Worm (Caenorhabditis elegans): ENCODE measurements around the gene sdz-35.
"Not testable (repeated sequence)": the region's sequence is repeated elsewhere in the genome, so short reads cannot be mapped to it uniquely, and the experiment has no call there.

sdz-35 gene

DNA sequence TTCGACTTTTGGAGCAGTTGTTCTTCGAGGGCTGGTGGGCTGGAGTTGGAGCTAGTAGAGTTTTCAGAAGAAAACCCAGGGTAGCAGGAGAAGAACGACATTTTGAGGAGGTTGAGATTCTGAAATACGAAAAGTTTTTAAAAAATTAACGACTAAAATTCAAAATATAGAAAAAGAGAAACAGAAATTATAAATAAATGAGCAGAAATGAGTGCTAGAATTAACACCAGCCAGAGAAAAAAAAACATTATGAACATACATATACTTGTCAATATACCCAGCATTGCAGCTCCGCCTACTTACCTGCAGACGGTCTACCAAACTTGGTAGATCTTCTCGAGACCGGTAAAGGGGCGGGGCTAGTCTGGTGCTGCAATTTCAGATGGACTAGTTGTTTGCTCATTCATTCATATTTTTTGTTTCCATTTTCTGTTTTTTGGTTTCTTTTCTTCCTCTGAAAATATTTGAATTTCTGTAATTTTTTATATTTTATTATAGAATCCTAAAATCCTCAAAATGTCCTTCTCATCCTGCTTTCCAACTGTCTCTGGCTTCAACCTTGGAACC, 2.1 kb downstream of the sdz-35 start, which contains the start of the genes ZC239.20 and ZC239.21:
TSS of gene ZC239.20 (minus strand) at position 101 of the 567 bp plus-strand sequence.
TSS of gene ZC239.21 (plus strand) at position 517 of the 567 bp plus-strand sequence.
- TF ChIP-seq nhr-19 (GFP tag; conservative IDR thresholded peaks at IDR 0.05) = no peak
- TF ChIP-seq efl-1 (optimal IDR thresholded peaks at IDR 0.05) = no peak
- no peak for TF ChIP-seq efl-1 (GFP tag; optimal IDR thresholded peaks at IDR 0.05 in 1 of 2)
- TF ChIP-seq lin-35 (GFP tag; optimal IDR thresholded peaks at IDR 0.05) = no peak
- TF ChIP-seq ztf-4 (tag; optimal IDR thresholded peaks at IDR 0.05) = no peak
- TF ChIP-seq pax-3 (tag; optimal IDR thresholded peaks at IDR 0.05) = no peak
- TF ChIP-seq zip-4 (GFP tag; optimal IDR thresholded peaks at IDR 0.05) = no peak

DNA sequence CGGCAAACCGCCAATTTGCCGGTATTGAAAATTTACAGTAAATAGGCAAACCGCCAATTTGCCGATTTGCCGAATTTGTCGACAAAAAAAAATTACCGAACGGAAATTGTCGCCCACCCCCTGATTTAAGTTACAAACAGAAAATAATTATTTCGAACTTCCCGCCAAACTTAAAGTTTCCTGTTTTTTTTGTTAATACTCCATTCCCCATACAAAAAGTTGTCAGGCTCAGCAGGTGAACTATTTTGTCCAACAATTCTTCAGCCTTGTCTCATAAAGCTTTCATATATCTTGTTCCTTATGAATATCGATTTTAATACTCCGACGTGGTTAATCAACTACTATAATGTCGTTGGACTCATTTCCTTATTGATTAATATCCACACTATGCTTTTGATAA, 5.2 kb downstream of the sdz-35 start, which contains the start of gene sri-50:
TSS of gene sri-50 (plus strand) at position 301 of the 400 bp plus-strand sequence.
- TF ChIP-seq grh-1 (GFP tag; IDR thresholded peaks at IDR 0.05) (no peak), sptf-1 (tag; optimal IDR thresholded peaks at IDR 0.05) (no peak)

DNA sequence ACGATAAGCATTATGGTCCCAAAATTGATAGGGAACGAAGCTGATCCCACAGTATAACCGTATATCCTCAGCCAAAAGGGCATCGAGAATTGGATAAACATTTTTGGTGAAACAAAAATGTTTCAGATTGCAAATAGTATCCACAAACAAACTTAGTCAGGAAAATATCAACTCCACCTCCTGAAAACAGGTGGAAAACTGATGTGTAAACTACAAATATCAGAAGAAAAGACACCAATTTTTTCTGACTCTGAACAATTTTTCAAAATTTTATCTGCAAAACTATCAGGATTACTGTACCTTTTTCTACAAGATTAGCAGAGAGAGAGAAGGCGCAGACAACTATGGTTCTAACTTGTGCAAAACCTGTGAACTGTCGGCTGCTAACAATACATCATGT, 6.1 kb downstream of the sdz-35 start, which contains the start of gene sri-53:
TSS of gene sri-53 (minus strand) at position 101 of the 400 bp plus-strand sequence.
- TF ChIP-seq snu-23 (GFP tag; optimal IDR thresholded peaks at IDR 0.05) = no peak
- TF ChIP-seq ceh-8 (GFP tag; optimal IDR thresholded peaks at IDR 0.05) = no peak
- no peak for TF ChIP-seq lin-39 (tag; optimal IDR thresholded peaks at IDR 0.05)

DNA sequence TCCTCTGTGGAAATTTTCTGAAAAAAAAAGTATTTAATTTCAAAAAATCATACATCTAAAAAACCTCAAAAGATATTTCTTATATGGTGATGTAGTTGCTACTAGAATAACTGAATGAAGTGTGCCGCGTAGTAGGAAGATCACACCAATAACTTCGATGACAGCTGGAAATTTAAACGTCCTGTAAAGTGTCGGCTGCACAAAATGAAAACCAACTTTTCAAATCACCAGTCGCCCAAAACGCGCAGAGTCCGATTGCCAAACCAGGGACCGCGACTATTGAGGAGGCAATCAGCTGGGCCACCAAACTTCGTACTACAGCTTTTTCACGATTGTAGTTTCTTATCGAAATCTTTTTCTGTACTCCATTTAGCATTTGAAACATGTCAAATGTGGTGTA, 7.3 kb downstream of the sdz-35 start, which contains the start of gene sri-48:
TSS of gene sri-48 (minus strand) at position 101 of the 400 bp plus-strand sequence.
- TF ChIP-seq pag-3 (tag; optimal IDR thresholded peaks at IDR 0.05; ENCODE audit: borderline replicate concordance, insufficient read depth); lin-15B (tag; optimal IDR thresholded peaks at IDR 0.05); elt-3 (tag; optimal IDR thresholded peaks at IDR 0.05): not testable (repeated sequence)

DNA sequence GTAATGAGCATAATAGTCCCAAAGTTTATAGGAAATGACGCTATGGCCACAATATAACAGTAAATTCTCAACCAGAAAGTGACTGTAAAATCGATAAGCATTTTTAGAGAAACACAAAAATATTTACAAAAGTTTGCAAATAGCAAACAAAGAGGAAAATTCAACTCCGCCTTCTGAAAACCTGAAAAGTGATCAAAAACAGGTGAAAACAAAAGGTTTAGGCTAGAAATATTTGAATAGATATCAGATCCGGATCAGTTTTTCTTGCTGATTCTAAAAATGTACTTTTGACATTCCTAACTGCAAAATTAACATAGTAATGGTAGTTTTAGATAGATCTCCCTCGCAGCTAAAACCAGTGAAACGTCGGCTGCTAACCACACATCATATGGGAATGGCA, 9.6 kb downstream of the sdz-35 start, which contains the start of gene sri-51:
TSS of gene sri-51 (minus strand) at position 101 of the 400 bp plus-strand sequence.
- no peak for TF ChIP-seq tbx-2 (tag; optimal IDR thresholded peaks at IDR 0.05)
- TF ChIP-seq C16A3.4 (tag; optimal IDR thresholded peaks at IDR 0.05) = no peak
- TF ChIP-seq egl-13 (tag; optimal IDR thresholded peaks at IDR 0.05) = no peak
- TF ChIP-seq pax-3 (tag; optimal IDR thresholded peaks at IDR 0.05) = no peak
- TF ChIP-seq ceh-8 (GFP tag; optimal IDR thresholded peaks at IDR 0.05) = no peak
- TF ChIP-seq aly-2 (tag; optimal IDR thresholded peaks at IDR 0.05) = no peak
- no peak for TF ChIP-seq elt-3 (tag; optimal IDR thresholded peaks at IDR 0.05)
- no peak for TF ChIP-seq C34B4.2 (tag; optimal IDR thresholded peaks at IDR 0.05)
- no peak for TF ChIP-seq isw-1 (GFP tag; IDR thresholded peaks at IDR 0.05)
- TF ChIP-seq nhr-71 (tag; optimal IDR thresholded peaks at IDR 0.05) = no peak
- no peak for TF ChIP-seq ceh-88 (GFP tag; IDR thresholded peaks at IDR 0.05)
- no peak for TF ChIP-seq ceh-90 (tag; optimal IDR thresholded peaks at IDR 0.05)
- TF ChIP-seq aha-1 (tag; optimal IDR thresholded peaks at IDR 0.05) = no peak
- no peak for TF ChIP-seq ets-5 (GFP tag; IDR thresholded peaks at IDR 0.05)
- TF ChIP-seq dpl-1 (GFP tag; optimal IDR thresholded peaks at IDR 0.05) = no peak
- no peak for TF ChIP-seq ama-1 (optimal IDR thresholded peaks at IDR 0.05)

DNA sequence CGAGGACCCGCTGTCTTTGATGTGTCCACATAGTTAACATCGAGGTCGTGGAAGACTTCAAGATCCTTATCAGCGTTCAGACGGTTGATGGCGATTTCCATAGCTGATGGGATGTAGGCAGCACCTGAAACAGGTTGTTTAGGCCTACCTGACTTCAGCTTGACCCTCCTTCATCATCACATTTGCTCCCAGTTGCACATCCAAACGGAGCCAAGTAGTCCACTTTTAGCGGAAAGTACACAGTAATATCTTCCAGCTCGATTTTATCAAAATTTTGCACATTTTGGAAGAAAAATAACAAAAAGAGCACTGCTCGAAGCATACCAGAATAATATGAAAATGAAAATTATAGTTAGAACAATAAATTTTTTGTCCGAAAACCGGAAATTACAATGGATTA, 11.6 kb downstream of the sdz-35 start, which contains the start of gene gcy-15:
TSS of gene gcy-15 (minus strand) at position 101 of the 400 bp plus-strand sequence.
- no peak for TF ChIP-seq dpl-1 (GFP tag; optimal IDR thresholded peaks at IDR 0.05)
- TF ChIP-seq nhr-90 (tag; optimal IDR thresholded peaks at IDR 0.05; ENCODE audit: poor library complexity) = no peak
- TF ChIP-seq snu-23 (GFP tag; optimal IDR thresholded peaks at IDR 0.05) = no peak
- no peak for TF ChIP-seq nhr-11 (tag; optimal IDR thresholded peaks at IDR 0.05)
- TF ChIP-seq ceh-8 (GFP tag; optimal IDR thresholded peaks at IDR 0.05) = no peak
- no peak for TF ChIP-seq ama-1 (optimal IDR thresholded peaks at IDR 0.05)
- no peak for TF ChIP-seq lsy-2 (tag; optimal IDR thresholded peaks at IDR 0.05)
- TF ChIP-seq xbp-1 (tag; optimal IDR thresholded peaks at IDR 0.05) = no peak
- no peak for TF ChIP-seq fkh-8 (tag; optimal IDR thresholded peaks at IDR 0.05)

Measured in whole organism, L1 larva.